Worm (Caenorhabditis elegans): ENCODE measurements around the gene F43E2.6.

F43E2.6 gene

DNA sequence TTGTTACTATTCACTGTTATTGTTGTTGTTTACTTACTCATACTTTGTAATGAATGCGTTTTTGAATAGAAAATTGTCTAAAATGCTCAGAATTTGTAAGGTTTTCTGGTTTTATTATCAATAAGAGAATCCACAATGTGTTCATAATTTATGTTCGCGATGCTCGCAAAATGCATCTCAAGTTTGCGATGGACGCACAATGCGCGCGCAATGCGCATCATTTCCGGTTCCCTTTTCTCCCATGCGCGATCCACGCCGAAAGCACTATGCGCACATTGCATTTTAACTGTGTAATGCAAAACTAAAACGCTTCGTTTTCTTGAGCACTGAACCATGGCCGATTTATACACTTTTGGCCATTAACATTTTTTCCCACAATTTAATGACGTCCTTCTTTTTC is 49.2 kb downstream of the F43E2.6 start (continued):
- TF ChIP-seq ceh-100 (GFP tag; IDR thresholded peaks at IDR 0.05): peak; percentile 46; the same call in 1 of the 2 replicates
- peak; percentile 53; the same call in 1 of the 2 replicates for TF ChIP-seq aptf-2 (GFP tag; conservative IDR thresholded peaks at IDR 0.05)
- 0 out of 2 replicates have a peak, but pooled peaks have one; percentile 23 for TF ChIP-seq ztf-25 (GFP tag; IDR thresholded peaks at IDR 0.05)
- peak; percentile 90 for TF ChIP-seq F52B5.7 (tag; optimal IDR thresholded peaks at IDR 0.05)
- TF ChIP-seq nfya-2 (GFP tag; IDR thresholded peaks at IDR 0.05): 0 out of 2 replicates have a peak, but pooled peaks have one; percentile 38
- TF ChIP-seq K11D2.4 (GFP tag; IDR thresholded peaks at IDR 0.05): peak; percentile 71
- TF ChIP-seq pbrm-1 (GFP tag; IDR thresholded peaks at IDR 0.05): peak; percentile 58; the same call in 1 of the 2 replicates
- TF ChIP-seq madf-3 (GFP tag; IDR thresholded peaks at IDR 0.05): 0 out of 2 replicates have a peak, but pooled peaks have one; percentile 19
- TF ChIP-seq fkh-3 (tag; optimal IDR thresholded peaks at IDR 0.05): peak; percentile 73
- no peak for TF ChIP-seq attf-3 (GFP tag; conservative IDR thresholded peaks at IDR 0.05)
- TF ChIP-seq zim-3 (tag; optimal IDR thresholded peaks at IDR 0.05): peak; percentile 86
- peak; percentile 78 for TF ChIP-seq chd-7 (tag; optimal IDR thresholded peaks at IDR 0.05)
- TF ChIP-seq him-1 (tag; optimal IDR thresholded peaks at IDR 0.05): no peak
- TF ChIP-seq repo-1 (tag; optimal IDR thresholded peaks at IDR 0.05): peak; percentile 67
- peak; percentile 74 for TF ChIP-seq F10E7.11 (tag; optimal IDR thresholded peaks at IDR 0.05)
- TF ChIP-seq nfyb-1 (GFP tag; IDR thresholded peaks at IDR 0.05): peak; percentile 51; the same call in 1 of the 2 replicates
- TF ChIP-seq hlh-12 (tag; optimal IDR thresholded peaks at IDR 0.05): no peak

DNA sequence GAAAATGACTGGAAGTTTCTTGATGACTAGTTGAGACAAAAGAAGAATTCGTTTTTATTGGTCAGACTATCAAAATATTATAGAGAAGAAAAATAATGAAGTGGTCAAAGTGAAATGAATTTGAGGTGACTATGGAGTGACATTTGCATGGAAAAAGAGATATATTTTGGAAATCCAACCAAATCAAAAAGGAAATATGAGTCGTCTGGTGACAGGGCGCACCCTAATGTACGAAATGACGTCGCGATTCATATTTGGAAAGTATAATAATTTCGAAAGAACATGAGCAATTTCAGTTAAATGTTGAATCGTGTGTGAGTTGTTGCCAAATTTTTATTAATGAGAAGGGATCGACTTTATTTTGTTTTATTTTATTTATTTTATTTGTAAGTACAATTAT is 51.2 kb downstream of the F43E2.6 start, which contains the start of gene F21D12.2:
Gene F21D12.2, plus strand, starts transcription at position 301 of the 400 bp plus-strand sequence.
- TF ChIP-seq xnd-1 (tag; optimal IDR thresholded peaks at IDR 0.05) (no peak), atf-7 (tag; optimal IDR thresholded peaks at IDR 0.05) (no peak), aptf-3 (GFP tag; IDR thresholded peaks at IDR 0.05) (no peak), Y53F4B.3 (GFP tag; IDR thresholded peaks at IDR 0.05) (no peak), ceh-40 (GFP tag; IDR thresholded peaks at IDR 0.05) (no peak), nfya-1 (tag; optimal IDR thresholded peaks at IDR 0.05; ENCODE audit: borderline replicate concordance, insufficient read depth) (no peak), madf-10 (tag; optimal IDR thresholded peaks at IDR 0.05) (no peak), ztf-25 (GFP tag; IDR thresholded peaks at IDR 0.05) (no peak), ztf-28 (GFP tag; IDR thresholded peaks at IDR 0.05) (no peak), Y56A3A.18 (GFP tag; IDR thresholded peaks at IDR 0.05) (no peak)

Measured in whole organism, young adult.